Worm (Caenorhabditis elegans): ENCODE data around the gene sna-1.
A peak's percentile ranks its signal among the peaks of the same experiment; 100 is the strongest.

sna-1 gene

ce11 chrV:6685499-6685898 lies 25.0 kb downstream of the sna-1 start:
- TF ChIP-seq swsn-7 (tag; optimal IDR thresholded peaks at IDR 0.05) (no peak), elt-2 (tag; optimal IDR thresholded peaks at IDR 0.05) (no peak), isw-1 (GFP tag; IDR thresholded peaks at IDR 0.05) (no peak), fkh-10 (GFP tag; optimal IDR thresholded peaks at IDR 0.05) (no peak), efl-3 (GFP tag; optimal IDR thresholded peaks at IDR 0.05) (no peak), lin-13 (GFP tag; optimal IDR thresholded peaks at IDR 0.05) (no peak), egl-13 (tag; optimal IDR thresholded peaks at IDR 0.05) (no peak), ceh-82 (tag; optimal IDR thresholded peaks at IDR 0.05) (no peak), nhr-20 (tag; optimal IDR thresholded peaks at IDR 0.05) (no peak), unc-130 (tag; optimal IDR thresholded peaks at IDR 0.05) (no peak), snu-23 (GFP tag; optimal IDR thresholded peaks at IDR 0.05) (no peak), unc-62 (GFP tag; optimal IDR thresholded peaks at IDR 0.05) (no peak), nhr-28 (tag; optimal IDR thresholded peaks at IDR 0.05) (no peak), ceh-63 (GFP tag; optimal IDR thresholded peaks at IDR 0.05) (no peak)

ce11 chrV:6684541-6684940 lies 25.9 kb downstream of the sna-1 start:
- TF ChIP-seq efl-1 (optimal IDR thresholded peaks at IDR 0.05) (no peak), efl-1 (GFP tag; optimal IDR thresholded peaks at IDR 0.05 in 1 of 2) (peak in 1 of 2 experiments; percentile 62), ceh-88 (GFP tag; IDR thresholded peaks at IDR 0.05) (no peak)

- TF ChIP-seq ceh-90 (tag; optimal IDR thresholded peaks at IDR 0.05) (no peak), snu-23 (GFP tag; optimal IDR thresholded peaks at IDR 0.05) (no peak), egl-13 (tag; optimal IDR thresholded peaks at IDR 0.05) (no peak), mdl-1 (tag; optimal IDR thresholded peaks at IDR 0.05) (no peak)
Measured at ce11 chrV:6683740-6684139, 26.7 kb downstream of the sna-1 start.

ce11 chrV:6683282-6683681 lies 27.2 kb downstream of the sna-1 start:
- TF ChIP-seq unc-86 (tag; optimal IDR thresholded peaks at IDR 0.05) (peak; percentile 29), pax-3 (tag; optimal IDR thresholded peaks at IDR 0.05) (no peak), tbx-2 (tag; optimal IDR thresholded peaks at IDR 0.05) (peak; percentile 51), ztf-11 (tag; optimal IDR thresholded peaks at IDR 0.05) (peak in 1 of 2 experiments; percentile 84)

- no peak for TF ChIP-seq nhr-20 (tag; optimal IDR thresholded peaks at IDR 0.05)
- no peak for TF ChIP-seq fkh-8 (tag; optimal IDR thresholded peaks at IDR 0.05)
Measured at ce11 chrV:6681501-6681900, 29.0 kb downstream of the sna-1 start, which contains the start of gene egl-46. Gene egl-46 (minus strand): TSS chrV:6681573.

ce11 chrV:6676158-6676849 lies 34.2 kb downstream of the sna-1 start, which contains the start of gene cest-34:
Gene cest-34 (plus strand): TSS chrV:6676799.
- peak; percentile 1 for TF ChIP-seq blmp-1 (tag; optimal IDR thresholded peaks at IDR 0.05)
- TF ChIP-seq nhr-77 (tag; optimal IDR thresholded peaks at IDR 0.05): peak; percentile 4
- TF ChIP-seq unc-62 (GFP tag; optimal IDR thresholded peaks at IDR 0.05): no peak
- no peak for TF ChIP-seq grh-1 (GFP tag; IDR thresholded peaks at IDR 0.05)
- TF ChIP-seq nhr-20 (tag; optimal IDR thresholded peaks at IDR 0.05): peak; percentile 63
- no peak for TF ChIP-seq efl-3 (GFP tag; optimal IDR thresholded peaks at IDR 0.05)
- no peak for TF ChIP-seq xbp-1 (tag; optimal IDR thresholded peaks at IDR 0.05)
- TF ChIP-seq tbx-2 (tag; optimal IDR thresholded peaks at IDR 0.05): no peak
- TF ChIP-seq lin-14 (GFP tag; optimal IDR thresholded peaks at IDR 0.05): peak; percentile 65

- no peak for TF ChIP-seq unc-130 (tag; optimal IDR thresholded peaks at IDR 0.05)
- no peak for TF ChIP-seq efl-1 (optimal IDR thresholded peaks at IDR 0.05)
- TF ChIP-seq efl-1 (GFP tag; optimal IDR thresholded peaks at IDR 0.05 in 1 of 2): peak in 1 of 2 experiments; percentile 47
Measured at ce11 chrV:6673967-6674366, 36.5 kb downstream of the sna-1 start, which contains the start of gene cest-31. Gene cest-31 (plus strand): TSS chrV:6674267.
